Fruit fly (Drosophila melanogaster): ENCODE measurements around the gene Sfp24Ba.

The Sfp24Ba gene

DNA sequence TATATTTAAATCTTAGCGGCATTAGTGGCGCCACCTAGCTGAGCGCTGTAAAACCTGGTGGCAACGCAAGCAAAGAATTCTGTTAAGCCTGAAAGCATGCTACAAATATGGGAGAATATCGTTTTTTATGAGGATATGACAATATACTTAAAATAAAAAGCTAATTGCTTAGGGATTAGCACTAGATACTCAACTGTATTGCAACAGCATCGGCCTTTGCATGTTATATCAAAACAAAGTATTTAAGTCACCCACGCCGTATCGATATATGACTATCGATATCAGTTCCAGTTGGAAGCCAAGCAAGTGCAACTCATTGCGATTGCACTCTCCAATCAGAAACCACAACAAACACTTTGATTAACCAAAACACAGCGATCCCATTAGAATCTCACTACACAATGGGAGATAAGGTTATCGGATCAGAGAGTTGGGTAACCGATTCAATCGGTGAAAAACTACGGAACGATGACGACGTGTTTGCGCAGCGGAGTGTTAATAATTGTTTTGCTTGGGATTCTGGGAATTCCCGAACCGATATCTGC lies 49.5 kb downstream of the Sfp24Ba start, which contains the start of gene Ugt36A1 (continued):
- no peak for TF ChIP-seq Blimp-1 (GFP tag; optimal IDR thresholded peaks at IDR 0.05)
- TF ChIP-seq E2f2 (GFP tag; IDR thresholded peaks at IDR 0.05) = peak; percentile 96
- TF ChIP-seq CG11695 (GFP tag; IDR thresholded peaks at IDR 0.05) = no peak
- peak; percentile 88 for TF ChIP-seq onecut (GFP tag; IDR thresholded peaks at IDR 0.05)
- no peak for TF ChIP-seq ato (GFP tag; IDR thresholded peaks at IDR 0.05; ENCODE audit: partially characterized antibody)
- TF ChIP-seq CG11398 (GFP tag; optimal IDR thresholded peaks at IDR 0.05) = no peak
- no peak for TF ChIP-seq Fer3 (tag; optimal IDR thresholded peaks at IDR 0.05)
- TF ChIP-seq Dll (GFP tag; IDR thresholded peaks at IDR 0.05; ENCODE audit: partially characterized antibody) = peak; percentile 94
- peak; percentile 18; the same call in 1 of the 2 replicates for TF ChIP-seq MBD-R2 (GFP tag; IDR thresholded peaks at IDR 0.05)
- peak; percentile 89 for TF ChIP-seq hbn (GFP tag; IDR thresholded peaks at IDR 0.05; ENCODE audit: partially characterized antibody)
- TF ChIP-seq ara (GFP tag; IDR thresholded peaks at IDR 0.05) = no peak
- TF ChIP-seq wdn (GFP tag; IDR thresholded peaks at IDR 0.05) = no peak
- no peak for TF ChIP-seq Rx (GFP tag; IDR thresholded peaks at IDR 0.05)
- TF ChIP-seq tgo (GFP tag; IDR thresholded peaks at IDR 0.05) = no peak
- TF ChIP-seq CG14667 (GFP tag; IDR thresholded peaks at IDR 0.05) = no peak
- TF ChIP-seq CrebB (tag; optimal IDR thresholded peaks at IDR 0.05) = no peak
- TF ChIP-seq CG2129 (GFP tag; IDR thresholded peaks at IDR 0.05; ENCODE audit: partially characterized antibody) = peak; percentile 66
- TF ChIP-seq CG2889 (GFP tag; IDR thresholded peaks at IDR 0.05) = no peak
- peak; percentile 73 for TF ChIP-seq CG16813 (GFP tag; IDR thresholded peaks at IDR 0.05; ENCODE audit: partially characterized antibody)
- TF ChIP-seq Dip2 (GFP tag; IDR thresholded peaks at IDR 0.05) = peak; percentile 89
- TF ChIP-seq CG13424 (tag; optimal IDR thresholded peaks at IDR 0.05) = no peak
- no peak for TF ChIP-seq CG17912 (GFP tag; optimal IDR thresholded peaks at IDR 0.05)
- TF ChIP-seq BEAF-32 (GFP tag; optimal IDR thresholded peaks at IDR 0.05) = peak; percentile 79
- no peak for TF ChIP-seq CG1024 (GFP tag; IDR thresholded peaks at IDR 0.05)
- no peak for TF ChIP-seq Asciz (GFP tag; optimal IDR thresholded peaks at IDR 0.05)
- TF ChIP-seq CG14860 (GFP tag; IDR thresholded peaks at IDR 0.05; ENCODE audit: partially characterized antibody) = peak; percentile 70
- peak; percentile 53; the same call in 2 of the 3 replicates for TF ChIP-seq vnd (GFP tag; IDR thresholded peaks at IDR 0.05; ENCODE audit: partially characterized antibody)
- TF ChIP-seq CG11247 (GFP tag; IDR thresholded peaks at IDR 0.05) = no peak
- TF ChIP-seq CG8359 (GFP tag; optimal IDR thresholded peaks at IDR 0.05; ENCODE audit: borderline replicate concordance) = no peak
- peak; percentile 19 for TF ChIP-seq pzg (GFP tag; optimal IDR thresholded peaks at IDR 0.05)
- no peak for TF ChIP-seq nerfin-2 (GFP tag; IDR thresholded peaks at IDR 0.05; ENCODE audit: partially characterized antibody)
- TF ChIP-seq insv (GFP tag; optimal IDR thresholded peaks at IDR 0.05) = peak; percentile 99 to 100
- peak; percentile 81 for TF ChIP-seq Scr (GFP tag; IDR thresholded peaks at IDR 0.05; ENCODE audit: partially characterized antibody)
- TF ChIP-seq CG6175 (GFP tag; IDR thresholded peaks at IDR 0.05) = no peak
- TF ChIP-seq CG17802 (tag; optimal IDR thresholded peaks at IDR 0.05) = no peak
- no peak for TF ChIP-seq sqz (GFP tag; optimal IDR thresholded peaks at IDR 0.05)
- TF ChIP-seq Optix (GFP tag; IDR thresholded peaks at IDR 0.05) = no peak
- peak; percentile 59 for TF ChIP-seq Dref (GFP tag; IDR thresholded peaks at IDR 0.05)
- peak; percentile 93 for TF ChIP-seq grn (GFP tag; optimal IDR thresholded peaks at IDR 0.05)
- peak; percentile 11 for TF ChIP-seq wek (GFP tag; optimal IDR thresholded peaks at IDR 0.05)
- no peak for TF ChIP-seq sens (GFP tag)
- no peak for TF ChIP-seq dati (GFP tag; IDR thresholded peaks at IDR 0.05)
- peak; percentile 47 for TF ChIP-seq CG5180 (GFP tag; optimal IDR thresholded peaks at IDR 0.05)
- TF ChIP-seq CG12104 (GFP tag; optimal IDR thresholded peaks at IDR 0.05) = no peak
- no peak for TF ChIP-seq bcd (GFP tag; optimal IDR thresholded peaks at IDR 0.05)
- TF ChIP-seq run (tag; optimal IDR thresholded peaks at IDR 0.05) = peak; percentile 62
- no peak for TF ChIP-seq CG10366 (GFP tag; IDR thresholded peaks at IDR 0.05)
- peak; percentile 85 for TF ChIP-seq CG34224 (GFP tag; IDR thresholded peaks at IDR 0.05; ENCODE audit: partially characterized antibody)
- TF ChIP-seq chm (GFP tag; IDR thresholded peaks at IDR 0.05) = no peak
- peak; percentile 24 for TF ChIP-seq Sin3A (optimal IDR thresholded peaks at IDR 0.05)
